Worm (Caenorhabditis elegans): ENCODE measurements around the gene F01F1.3.

DNA sequence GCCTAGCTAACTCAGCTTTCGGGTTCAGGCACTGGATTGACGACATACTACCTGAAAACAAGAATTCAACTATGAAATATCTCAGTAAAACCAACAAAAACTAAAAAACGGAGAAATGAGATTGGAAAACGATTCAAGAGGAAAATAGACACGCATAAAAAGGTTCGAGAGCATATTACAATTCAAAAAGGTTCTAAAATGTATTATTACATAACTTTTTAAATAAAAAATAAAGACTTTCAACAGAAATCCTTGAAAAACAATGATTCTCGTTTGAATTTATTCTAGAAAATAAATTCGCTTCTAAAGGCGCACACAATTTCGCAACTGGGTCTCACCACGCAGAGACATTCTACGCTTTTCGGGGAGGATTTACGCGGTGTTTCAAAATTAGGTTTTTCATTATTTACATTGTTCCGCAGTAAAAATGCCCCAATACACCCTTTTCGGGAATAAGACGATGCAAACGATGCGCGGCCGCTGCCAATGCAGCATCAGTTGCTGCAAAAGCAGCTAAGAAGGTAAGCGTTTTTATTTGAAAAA, 16.0 kb upstream of the F01F1.3 start, which contains the start of the genes cct-6 and alh-9:
- TF ChIP-seq skn-1 (tag; optimal IDR thresholded peaks at IDR 0.05) (no peak), nhr-237 (tag; optimal IDR thresholded peaks at IDR 0.05) (no peak), pha-4 (tag; optimal IDR thresholded peaks at IDR 0.05) (peak; percentile 99), ama-1 (optimal IDR thresholded peaks at IDR 0.05) (peak; percentile 82), egl-5 (tag; optimal IDR thresholded peaks at IDR 0.05) (peak; percentile 97)

Measured in whole organism, L3 larva.